Fruit fly (Drosophila melanogaster) whole organism, embryonic: ENCODE measurements around the gene Lon.

Experiments used
- CG14667 ChIP-seq: fragments of 200-800 bp; sonication (Bioruptor generic); IDR thresholded peaks from 2 replicates; pipeline ENCODE4 v1.3.6; 2022; ENCODE audit warnings: missing biosample characterization, missing genetic modification characterization
- CG1602 ChIP-seq: fragments of 200-800 bp; sonication (Bioruptor generic); optimal IDR thresholded peaks from 3 replicates; lab custom pipeline; 2016; ENCODE audit warnings: missing biosample characterization, missing genetic modification characterization
- Fer2 ChIP-seq: fragments of 200-800 bp; sonication (Bioruptor generic); optimal IDR thresholded peaks from 2 replicates; lab custom pipeline; 2018; ENCODE audit warnings: missing biosample characterization, mild to moderate bottlenecking, missing genetic modification characterization, moderate library complexity
- Myb ChIP-seq: fragments of 200-800 bp; sonication (Bioruptor generic); optimal IDR thresholded peaks from 2 replicates; lab custom pipeline; 2016; ENCODE audit warnings: missing biosample characterization, missing genetic modification characterization
- bbx ChIP-seq: fragments of 200-800 bp; sonication (Bioruptor generic); IDR thresholded peaks from 2 replicates; pipeline ENCODE4 v1.3.6; 2022; ENCODE audit warnings: missing biosample characterization, missing genetic modification characterization; ENCODE audit not compliant: partially characterized antibody
- sna ChIP-seq: fragments of 200-800 bp; sonication (Bioruptor generic); IDR thresholded peaks from 2 replicates; pipeline ENCODE4 v1.3.6; 2022; ENCODE audit warnings: missing biosample characterization, missing genetic modification characterization; ENCODE audit not compliant: partially characterized antibody

dm6 chr3L:19649374-19649948, 37.5 kb upstream of the Lon start, which contains the start of gene Oat:
- TF ChIP-seq Fer2 (tag; lab: Kevin White, UChicago) (no peak), bbx (no peak), sna (GFP tag; lab: Robert Waterston, UW) (no peak), CG14667 (GFP tag; lab: Robert Waterston, UW) (no peak), Myb (GFP tag; lab: Kevin White, UChicago) (no peak), CG1602 (GFP tag; lab: Kevin White, UChicago) (no peak)
